Worm (Caenorhabditis elegans): Measurements from ENCODE around the gene srx-63.

ce11 chrV:3919289-3919688 lies 12.1 kb upstream of the srx-63 start, which contains the start of gene srx-66:
- TF ChIP-seq ztf-11 (tag; optimal IDR thresholded peaks at IDR 0.05), result no peak
- TF ChIP-seq fos-1 (tag; optimal IDR thresholded peaks at IDR 0.05), result no peak
- TF ChIP-seq nhr-76 (tag; optimal IDR thresholded peaks at IDR 0.05), result no peak
- TF ChIP-seq ceh-28 (tag; optimal IDR thresholded peaks at IDR 0.05), result no peak
- TF ChIP-seq nhr-28 (tag; optimal IDR thresholded peaks at IDR 0.05), result no peak
- no peak for TF ChIP-seq nhr-77 (tag; optimal IDR thresholded peaks at IDR 0.05)
- no peak for TF ChIP-seq unc-39 (tag; optimal IDR thresholded peaks at IDR 0.05)
